Worm (Caenorhabditis elegans): ENCODE data around the gene B0303.14.

ce11 chrIII:8733667-8734066, 17.7 kb upstream of the B0303.14 start:
- no peak for TF ChIP-seq snpc-4 (GFP tag; optimal IDR thresholded peaks at IDR 0.05)
- no peak for TF ChIP-seq snpc-4 (tag; optimal IDR thresholded peaks at IDR 0.05)
- TF ChIP-seq lin-26 (GFP tag; IDR thresholded peaks at IDR 0.05) = no peak
- no peak for TF ChIP-seq nfya-1 (tag; optimal IDR thresholded peaks at IDR 0.05; ENCODE audit: borderline replicate concordance, insufficient read depth)
- TF ChIP-seq nhr-80 (tag; optimal IDR thresholded peaks at IDR 0.05) = peak; percentile 35
- TF ChIP-seq nhr-90 (tag; optimal IDR thresholded peaks at IDR 0.05) = no peak
- TF ChIP-seq ztf-3 (GFP tag; optimal IDR thresholded peaks at IDR 0.05) = no peak
- no peak for TF ChIP-seq K12H6.12 (tag; optimal IDR thresholded peaks at IDR 0.05)
- TF ChIP-seq die-1 (tag; optimal IDR thresholded peaks at IDR 0.05) = no peak
- no peak for TF ChIP-seq Y53F4B.3 (GFP tag; IDR thresholded peaks at IDR 0.05)
- TF ChIP-seq egrh-3 (GFP tag; IDR thresholded peaks at IDR 0.05) = no peak
- TF ChIP-seq ceh-27 (GFP tag; optimal IDR thresholded peaks at IDR 0.05) = no peak
- TF ChIP-seq unc-62 (GFP tag; optimal IDR thresholded peaks at IDR 0.05) = peak; percentile 55
